Worm (Caenorhabditis elegans): Measurements from ENCODE around the gene ife-5.

The ife-5 gene

DNA sequence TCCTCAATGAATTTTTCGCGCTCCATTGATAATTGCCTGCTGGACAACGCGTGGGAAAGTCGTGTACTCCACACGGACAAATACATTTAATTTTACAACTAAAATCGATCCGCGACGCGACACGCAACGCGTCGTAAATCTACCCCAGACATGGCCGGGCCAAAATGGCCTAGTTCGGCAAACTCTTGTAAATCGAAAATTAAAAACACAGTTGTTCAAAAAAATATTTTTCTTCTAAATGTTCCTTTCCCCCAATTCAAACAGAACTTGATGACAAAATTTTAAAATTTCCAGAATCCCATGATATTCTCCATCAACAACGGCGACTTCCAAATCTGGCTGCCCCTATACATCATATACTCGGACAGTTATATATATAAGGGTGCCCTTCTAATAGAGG is 48.5 kb downstream of the ife-5 start, which contains the start of gene sre-55:
sre-55 (plus strand) TSS at position 301 of the 400 bp plus-strand sequence.
- TF ChIP-seq B0310.2 (tag; optimal IDR thresholded peaks at IDR 0.05) (no peak), scrt-1 (GFP tag; IDR thresholded peaks at IDR 0.05) (no peak), hmg-4 (GFP tag; optimal IDR thresholded peaks at IDR 0.05) (no peak), hmbx-1 (tag; optimal IDR thresholded peaks at IDR 0.05) (no peak), hnd-1 (tag; optimal IDR thresholded peaks at IDR 0.05) (no peak)

DNA sequence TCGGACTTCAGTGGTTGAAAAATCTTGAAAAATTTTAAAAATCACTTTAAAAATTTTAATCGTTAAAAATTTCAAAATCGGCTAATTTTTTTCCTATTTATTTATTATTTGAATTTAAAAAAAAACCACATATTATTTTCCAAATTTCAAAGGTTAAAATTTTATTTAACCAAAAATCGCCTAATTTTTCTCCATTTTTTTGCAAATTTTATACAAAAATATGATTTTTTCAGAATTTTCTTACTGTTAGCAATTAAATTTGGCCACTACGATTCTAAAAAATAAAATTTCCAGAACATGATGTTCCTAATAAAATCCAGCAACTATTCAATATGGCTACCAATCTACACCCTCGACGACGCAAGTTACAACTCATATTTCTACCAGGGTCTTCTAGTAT is 52.2 kb downstream of the ife-5 start, which contains the start of gene sre-54:
sre-54 (plus strand) TSS at position 301 of the 400 bp plus-strand sequence.
- TF ChIP-seq tbx-11 (GFP tag; IDR thresholded peaks at IDR 0.05) (no peak), ama-1 (optimal IDR thresholded peaks at IDR 0.05) (no peak), hmbx-1 (tag; optimal IDR thresholded peaks at IDR 0.05) (no peak), ceh-36 (tag; optimal IDR thresholded peaks at IDR 0.05) (no peak), hmg-4 (GFP tag; optimal IDR thresholded peaks at IDR 0.05) (no peak), F13C5.2 (tag; optimal IDR thresholded peaks at IDR 0.05) (no peak), pes-1 (GFP tag; IDR thresholded peaks at IDR 0.05) (no peak), B0310.2 (tag; optimal IDR thresholded peaks at IDR 0.05) (no peak), hnd-1 (tag; optimal IDR thresholded peaks at IDR 0.05) (no peak), flt-1 (GFP tag; IDR thresholded peaks at IDR 0.05) (no peak), tbx-37 (GFP tag; conservative IDR thresholded peaks at IDR 0.05) (no peak), ets-7 (tag; optimal IDR thresholded peaks at IDR 0.05) (no peak), scrt-1 (GFP tag; IDR thresholded peaks at IDR 0.05) (no peak), tra-4 (tag; optimal IDR thresholded peaks at IDR 0.05) (no peak), ceh-13 (GFP tag; optimal IDR thresholded peaks at IDR 0.05) (no peak), aly-1 (tag; optimal IDR thresholded peaks at IDR 0.05) (no peak), sea-1 (GFP tag; conservative IDR thresholded peaks at IDR 0.05) (no peak)

Data from whole organism, early embryonic.